Worm (Caenorhabditis elegans) whole organism, mixed stage, embryonic: ENCODE measurements around the gene pxn-2.

Source experiments
- ceh-39 ChIP-seq: fragments of 150-350 bp; optimal IDR thresholded peaks from 2 replicates; lab custom pipeline; 2014; ENCODE audit warnings: missing biosample characterization, missing genetic modification characterization
- flh-1 ChIP-seq: fragments of 200-800 bp; sonication (Bioruptor generic); optimal IDR thresholded peaks from 2 replicates; lab custom pipeline; 2018; ENCODE audit warnings: mild to moderate bottlenecking, missing genetic modification characterization, moderate library complexity, missing compliant biosample characterization
- mls-2 ChIP-seq: sonication (generic microtip); optimal IDR thresholded peaks from 2 replicates; lab custom pipeline; 2016; ENCODE audit warnings: mild to moderate bottlenecking, missing genetic modification characterization, moderate library complexity, missing compliant biosample characterization
- nhr-237 ChIP-seq: fragments of 150-350 bp; optimal IDR thresholded peaks from 2 replicates; lab custom pipeline; 2014; ENCODE audit warnings: missing biosample characterization, missing genetic modification characterization
- pha-4 ChIP-seq: fragments of 150-350 bp; optimal IDR thresholded peaks from 2 replicates; lab custom pipeline; 2018; ENCODE audit warnings: missing biosample characterization, missing genetic modification reagents, missing genetic modification characterization
- unc-62 ChIP-seq: fragments of 150-350 bp; optimal IDR thresholded peaks from 2 replicates; lab custom pipeline; 2014; ENCODE audit warnings: missing biosample characterization, missing genetic modification reagents, missing genetic modification characterization
- ztf-11 ChIP-seq: fragments of 150-350 bp; optimal IDR thresholded peaks from 2 replicates; lab custom pipeline; 2014; ENCODE audit warnings: missing biosample characterization, missing genetic modification characterization

- no peak for TF ChIP-seq nhr-237 (tag; lab: Kevin White, UChicago)
- TF ChIP-seq ztf-11: no peak
- TF ChIP-seq pha-4 (tag; lab: Kevin White, UChicago): no peak
- TF ChIP-seq ceh-39 (tag; lab: Kevin White, UChicago): no peak
- TF ChIP-seq flh-1 (GFP tag; lab: Kevin White, UChicago): no peak
- no peak for TF ChIP-seq unc-62
- TF ChIP-seq mls-2 (tag; lab: Kevin White, UChicago): no peak
These were observed 22.0 kb downstream of the pxn-2 start for ce11 chrX:10956972-10957678.
